Worm (Caenorhabditis elegans) whole organism, early embryonic: ENCODE results near the gene srx-82.

Experiments used
- B0310.2 ChIP-seq: sonication (generic microtip); optimal IDR thresholded peaks from 2 replicates; lab custom pipeline; 2016; ENCODE audit warnings: mild to moderate bottlenecking, missing genetic modification characterization, missing compliant biosample characterization
- F13C5.2 ChIP-seq: sonication (generic microtip); optimal IDR thresholded peaks from 2 replicates; lab custom pipeline; 2017; ENCODE audit warnings: mild to moderate bottlenecking, missing genetic modification characterization, inconsistent platforms, missing compliant biosample characterization
- aly-1 ChIP-seq: sonication (generic microtip); optimal IDR thresholded peaks from 2 replicates; lab custom pipeline; 2016; ENCODE audit warnings: missing genetic modification characterization, missing compliant biosample characterization
- ama-1 ChIP-seq: fragments of 150-350 bp; optimal IDR thresholded peaks from 2 replicates; lab custom pipeline; 2014
- ceh-13 ChIP-seq: fragments of 200-800 bp; sonication (Bioruptor generic); optimal IDR thresholded peaks from 2 replicates; lab custom pipeline; 2018; ENCODE audit warnings: mild to moderate bottlenecking, missing genetic modification characterization, missing compliant biosample characterization
- ceh-36 ChIP-seq: sonication (generic microtip); optimal IDR thresholded peaks from 2 replicates; lab custom pipeline; 2016; ENCODE audit warnings: missing genetic modification characterization, inconsistent platforms, missing compliant biosample characterization
- ets-7 ChIP-seq: sonication (generic microtip); optimal IDR thresholded peaks from 2 replicates; lab custom pipeline; 2016; ENCODE audit warnings: missing genotype, missing genetic modification characterization, missing compliant biosample characterization
- flt-1 ChIP-seq: fragments of 200-800 bp; sonication (Bioruptor generic); IDR thresholded peaks from 2 replicates; pipeline ENCODE4 v1.3.6; 2022; ENCODE audit warnings: missing genetic modification characterization, missing compliant biosample characterization
- hmbx-1 ChIP-seq: sonication (generic microtip); optimal IDR thresholded peaks from 2 replicates; lab custom pipeline; 2016; ENCODE audit warnings: mild to moderate bottlenecking, missing genetic modification characterization, missing compliant biosample characterization
- hmg-4 ChIP-seq: fragments of 200-800 bp; sonication (Bioruptor generic); optimal IDR thresholded peaks from 2 replicates; lab custom pipeline; 2018; ENCODE audit warnings: mild to moderate bottlenecking, missing genetic modification characterization, missing compliant biosample characterization
- hnd-1 ChIP-seq: sonication (generic microtip); optimal IDR thresholded peaks from 2 replicates; lab custom pipeline; 2016; ENCODE audit warnings: missing genetic modification characterization, missing compliant biosample characterization
- pes-1 ChIP-seq: fragments of 200-800 bp; sonication (Bioruptor generic); IDR thresholded peaks from 2 replicates; pipeline ENCODE4 v1.3.6; 2022; ENCODE audit warnings: missing genetic modification reagents, missing genetic modification characterization, missing compliant biosample characterization
- scrt-1 ChIP-seq: fragments of 200-800 bp; sonication (Bioruptor generic); IDR thresholded peaks from 2 replicates; pipeline ENCODE4 v1.3.6; 2022; ENCODE audit warnings: missing genetic modification characterization, missing compliant biosample characterization
- sea-1 ChIP-seq: fragments of 200-800 bp; sonication (Bioruptor generic); conservative IDR thresholded peaks from 2 replicates; pipeline ENCODE4 v1.3.6; 2022; ENCODE audit warnings: missing genetic modification characterization, missing compliant biosample characterization
- tbx-11 ChIP-seq: fragments of 200-800 bp; sonication (Bioruptor generic); IDR thresholded peaks from 2 replicates; pipeline ENCODE4 v1.3.6; 2022; ENCODE audit warnings: missing genetic modification characterization, missing compliant biosample characterization
- tbx-37 ChIP-seq: fragments of 200-800 bp; sonication (Bioruptor generic); conservative IDR thresholded peaks from 2 replicates; pipeline ENCODE4 v1.3.6; 2022; ENCODE audit warnings: missing genetic modification reagents, missing genetic modification characterization, missing compliant biosample characterization
- tra-4 ChIP-seq: sonication (generic microtip); optimal IDR thresholded peaks from 2 replicates; lab custom pipeline; 2017; ENCODE audit warnings: missing genetic modification characterization, missing compliant biosample characterization

srx-82 gene

ce11 chrV:11606424-11606823 is 16.9 kb downstream of the srx-82 start, which contains the start of gene idpp-16:
TSS of gene idpp-16 (minus strand) at chrV:11606524.
- TF ChIP-seq tra-4 (no peak), B0310.2 (tag; lab: Kevin White, UChicago) (no peak)

- no peak for TF ChIP-seq hnd-1 (tag; lab: Kevin White, UChicago)
- no peak for TF ChIP-seq pes-1 (GFP tag; lab: Robert Waterston, UW)
- TF ChIP-seq scrt-1, result no peak
- TF ChIP-seq ceh-36 (tag; lab: Kevin White, UChicago), result no peak
- no peak for TF ChIP-seq ets-7 (tag; lab: Kevin White, UChicago)
- TF ChIP-seq tra-4, result no peak
- no peak for TF ChIP-seq tbx-11 (GFP tag; lab: Robert Waterston, UW)
- no peak for TF ChIP-seq ama-1 (lab: Kevin White, UChicago)
Observed at ce11 chrV:11610049-11610448, 20.5 kb downstream of the srx-82 start, which contains the start of gene piit-1. TSS of gene piit-1 (minus strand) at chrV:11610149.

DNA sequence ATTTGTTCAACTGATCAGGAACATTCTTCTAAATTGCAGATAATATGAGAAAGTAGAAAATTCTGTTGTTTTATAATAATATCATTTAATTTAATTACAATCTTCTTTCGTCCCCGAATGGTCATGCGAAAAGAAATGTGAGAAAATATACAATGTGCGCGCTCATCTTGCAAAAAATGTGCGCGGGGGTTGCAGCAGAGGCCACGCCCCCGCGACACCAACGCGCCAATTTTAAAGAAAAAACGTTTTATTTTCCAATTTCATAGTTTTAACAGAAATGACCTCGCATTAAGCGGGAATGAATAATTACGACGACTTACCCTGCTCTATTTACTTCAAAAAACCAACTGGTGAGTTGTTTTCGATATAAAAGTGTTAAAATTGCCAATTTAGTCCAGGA is 20.9 kb downstream of the srx-82 start, which contains the start of gene sas-5:
Gene sas-5 (plus strand): TSS at position 257 of the 400 bp plus-strand sequence.
- no peak for TF ChIP-seq ama-1 (lab: Kevin White, UChicago)
- TF ChIP-seq scrt-1, result no peak; the same call in 1 of the 2 replicates
- TF ChIP-seq hmbx-1 (tag; lab: Kevin White, UChicago), result peak; percentile 8
- peak; percentile 83 for TF ChIP-seq sea-1 (GFP tag; lab: Robert Waterston, UW)
- peak; percentile 59 for TF ChIP-seq tra-4
- TF ChIP-seq B0310.2 (tag; lab: Kevin White, UChicago), result peak; percentile 64
- peak; percentile 88 for TF ChIP-seq pes-1 (GFP tag; lab: Robert Waterston, UW)
- TF ChIP-seq hmg-4 (GFP tag; lab: Kevin White, UChicago), result peak; percentile 81
- TF ChIP-seq tbx-11 (GFP tag; lab: Robert Waterston, UW), result peak; percentile 73
- peak; percentile 38 for TF ChIP-seq ets-7 (tag; lab: Kevin White, UChicago)
- TF ChIP-seq F13C5.2 (tag; lab: Kevin White, UChicago), result peak; percentile 92
- TF ChIP-seq hnd-1 (tag; lab: Kevin White, UChicago), result peak; percentile 65
- TF ChIP-seq tbx-37 (GFP tag; lab: Robert Waterston, UW), result peak; percentile 82
- TF ChIP-seq flt-1 (GFP tag; lab: Robert Waterston, UW), result no peak; the same call in 1 of the 2 replicates
- peak; percentile 51 for TF ChIP-seq ceh-36 (tag; lab: Kevin White, UChicago)
- TF ChIP-seq ceh-13, result peak; percentile 57
- TF ChIP-seq aly-1 (tag; lab: Kevin White, UChicago), result peak; percentile 54

DNA sequence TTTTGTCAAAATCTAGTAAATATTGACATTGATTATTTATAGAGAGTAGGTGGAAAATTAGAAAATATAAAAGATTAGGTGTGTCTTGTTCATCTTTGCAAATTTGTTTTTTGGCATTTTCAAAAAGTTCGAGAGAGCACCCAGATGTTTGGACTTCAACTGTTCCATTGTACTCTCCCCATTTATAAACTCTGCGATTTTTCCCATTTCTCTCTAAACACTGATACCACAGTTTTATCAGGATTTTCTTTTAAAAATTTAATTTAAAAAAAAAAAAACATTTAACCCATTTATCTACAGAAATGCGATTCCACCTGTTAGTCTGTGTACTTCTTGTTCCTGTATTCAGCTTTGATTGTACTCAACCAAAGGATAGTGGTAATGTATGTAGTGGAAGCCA is 23.5 kb downstream of the srx-82 start, which contains the start of gene tag-290:
Gene tag-290 (plus strand): TSS at position 301 of the 400 bp plus-strand sequence.
- TF ChIP-seq flt-1 (GFP tag; lab: Robert Waterston, UW) (no peak), sea-1 (GFP tag; lab: Robert Waterston, UW) (no peak), F13C5.2 (tag; lab: Kevin White, UChicago) (no peak), hnd-1 (tag; lab: Kevin White, UChicago) (no peak), hmg-4 (GFP tag; lab: Kevin White, UChicago) (no peak), ama-1 (lab: Kevin White, UChicago) (no peak), ets-7 (tag; lab: Kevin White, UChicago) (no peak), aly-1 (tag; lab: Kevin White, UChicago) (no peak), pes-1 (GFP tag; lab: Robert Waterston, UW) (no peak), tbx-37 (GFP tag; lab: Robert Waterston, UW) (no peak), ceh-36 (tag; lab: Kevin White, UChicago) (no peak), scrt-1 (no peak), hmbx-1 (tag; lab: Kevin White, UChicago) (no peak), B0310.2 (tag; lab: Kevin White, UChicago) (no peak), tra-4 (no peak), ceh-13 (no peak), tbx-11 (GFP tag; lab: Robert Waterston, UW) (no peak)

- TF ChIP-seq aly-1 (tag; lab: Kevin White, UChicago) (no peak), ceh-13 (no peak), pes-1 (GFP tag; lab: Robert Waterston, UW) (no peak), hmg-4 (GFP tag; lab: Kevin White, UChicago) (no peak), B0310.2 (tag; lab: Kevin White, UChicago) (no peak), tbx-37 (GFP tag; lab: Robert Waterston, UW) (no peak), tbx-11 (GFP tag; lab: Robert Waterston, UW) (no peak), ama-1 (lab: Kevin White, UChicago) (no peak), sea-1 (GFP tag; lab: Robert Waterston, UW) (no peak), tra-4 (no peak), ceh-36 (tag; lab: Kevin White, UChicago) (no peak), F13C5.2 (tag; lab: Kevin White, UChicago) (no peak), hmbx-1 (tag; lab: Kevin White, UChicago) (no peak), scrt-1 (no peak)
Observed at ce11 chrV:11614805-11615497, 25.4 kb downstream of the srx-82 start.

DNA sequence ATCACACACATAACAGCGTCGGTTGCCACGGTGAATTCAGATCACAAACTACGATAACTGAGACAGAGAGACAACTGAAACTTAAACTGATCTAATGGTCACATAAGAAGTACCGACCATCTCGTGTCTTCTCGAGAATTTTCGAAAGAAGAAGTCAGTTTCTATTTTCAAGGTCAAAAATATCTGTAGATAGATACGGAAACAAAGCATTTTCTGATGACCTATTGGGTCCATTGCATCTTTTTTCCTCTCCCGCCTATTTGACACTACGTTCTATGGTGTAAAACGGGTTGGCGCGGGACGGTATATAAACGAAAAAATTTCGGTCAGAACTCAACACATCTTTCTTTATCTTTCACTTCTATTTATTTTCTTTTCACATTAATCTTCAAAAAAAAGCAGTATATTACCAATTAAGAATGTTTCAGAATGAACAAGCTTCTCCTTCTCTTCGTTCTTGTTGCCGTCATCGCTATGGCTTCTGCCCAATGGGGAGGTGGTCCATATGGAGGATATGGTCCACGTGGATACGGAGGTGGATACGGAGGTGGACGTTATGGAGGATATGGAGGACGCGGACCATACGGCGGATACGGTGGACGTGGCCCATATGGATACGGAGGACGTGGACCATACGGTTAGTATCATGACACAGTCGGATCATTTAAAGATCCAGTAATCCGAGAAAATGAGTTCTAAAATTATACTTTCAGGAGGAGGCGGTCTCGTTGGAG is 26.6 kb downstream of the srx-82 start, which contains the start of gene nlp-24:
Gene nlp-24 (plus strand): TSS at position 429 of the 734 bp plus-strand sequence.
- no peak for TF ChIP-seq tra-4
- TF ChIP-seq pes-1 (GFP tag; lab: Robert Waterston, UW), result no peak
- TF ChIP-seq flt-1 (GFP tag; lab: Robert Waterston, UW), result no peak
- TF ChIP-seq sea-1 (GFP tag; lab: Robert Waterston, UW), result no peak
- no peak for TF ChIP-seq hmbx-1 (tag; lab: Kevin White, UChicago)
- TF ChIP-seq aly-1 (tag; lab: Kevin White, UChicago), result no peak
- TF ChIP-seq ceh-36 (tag; lab: Kevin White, UChicago), result no peak
- no peak for TF ChIP-seq ets-7 (tag; lab: Kevin White, UChicago)
- TF ChIP-seq hnd-1 (tag; lab: Kevin White, UChicago), result no peak
- TF ChIP-seq F13C5.2 (tag; lab: Kevin White, UChicago), result no peak
- TF ChIP-seq B0310.2 (tag; lab: Kevin White, UChicago), result no peak
- TF ChIP-seq hmg-4 (GFP tag; lab: Kevin White, UChicago), result no peak
- no peak for TF ChIP-seq tbx-37 (GFP tag; lab: Robert Waterston, UW)
- TF ChIP-seq ceh-13, result no peak
- no peak for TF ChIP-seq scrt-1
- no peak for TF ChIP-seq tbx-11 (GFP tag; lab: Robert Waterston, UW)
- TF ChIP-seq ama-1 (lab: Kevin White, UChicago), result no peak
